Worm (Caenorhabditis elegans) whole organism, L3 larva: Measurements from ENCODE around the gene Y53F4B.9.

Experiments
- aly-2 ChIP-seq: fragments of 150-350 bp; optimal IDR thresholded peaks from 2 replicates; lab custom pipeline; 2014; ENCODE audit warnings: missing biosample characterization, missing genetic modification characterization
- ceh-82 ChIP-seq: fragments of 150-350 bp; optimal IDR thresholded peaks from 2 replicates; lab custom pipeline; 2014; ENCODE audit warnings: missing biosample characterization, missing genetic modification characterization
- elt-1 ChIP-seq: fragments of 150-350 bp; optimal IDR thresholded peaks from 2 replicates; lab custom pipeline; 2014; ENCODE audit warnings: missing biosample characterization, missing genetic modification characterization
- lin-39 ChIP-seq: fragments of 150-350 bp; optimal IDR thresholded peaks from 2 replicates; lab custom pipeline; 2018; ENCODE audit warnings: missing biosample characterization, missing genetic modification reagents, missing genetic modification characterization
- lsy-12 ChIP-seq: sonication (generic microtip); optimal IDR thresholded peaks from 2 replicates; lab custom pipeline; 2016; ENCODE audit warnings: mild to moderate bottlenecking, missing genetic modification characterization, missing compliant biosample characterization
- nhr-11 ChIP-seq: fragments of 150-350 bp; optimal IDR thresholded peaks from 2 replicates; lab custom pipeline; 2014; ENCODE audit warnings: missing biosample characterization, missing genetic modification characterization
- nhr-43 ChIP-seq: sonication (generic microtip); optimal IDR thresholded peaks from 2 replicates; lab custom pipeline; 2016; ENCODE audit warnings: mild to moderate bottlenecking, missing genetic modification characterization, missing compliant biosample characterization; ENCODE audit not compliant: poor library complexity, severe bottlenecking
- pha-4 ChIP-seq: fragments of 150-350 bp; optimal IDR thresholded peaks from 2 replicates; lab custom pipeline; 2014; ENCODE audit warnings: missing biosample characterization, missing genetic modification reagents, missing genetic modification characterization
- pqm-1 ChIP-seq: fragments of 150-350 bp; optimal IDR thresholded peaks from 2 replicates; lab custom pipeline; 2017; ENCODE audit warnings: missing biosample characterization, missing genetic modification characterization, inconsistent platforms
- unc-62 ChIP-seq: fragments of 150-350 bp; sonication (generic microtip); optimal IDR thresholded peaks from 4 replicates; lab custom pipeline; 2014; ENCODE audit warnings: missing biosample characterization, missing genetic modification reagents, missing genetic modification characterization
- ztf-4 ChIP-seq: fragments of 150-350 bp; optimal IDR thresholded peaks from 2 replicates; lab custom pipeline; 2014; ENCODE audit warnings: missing biosample characterization, missing genetic modification characterization

DNA sequence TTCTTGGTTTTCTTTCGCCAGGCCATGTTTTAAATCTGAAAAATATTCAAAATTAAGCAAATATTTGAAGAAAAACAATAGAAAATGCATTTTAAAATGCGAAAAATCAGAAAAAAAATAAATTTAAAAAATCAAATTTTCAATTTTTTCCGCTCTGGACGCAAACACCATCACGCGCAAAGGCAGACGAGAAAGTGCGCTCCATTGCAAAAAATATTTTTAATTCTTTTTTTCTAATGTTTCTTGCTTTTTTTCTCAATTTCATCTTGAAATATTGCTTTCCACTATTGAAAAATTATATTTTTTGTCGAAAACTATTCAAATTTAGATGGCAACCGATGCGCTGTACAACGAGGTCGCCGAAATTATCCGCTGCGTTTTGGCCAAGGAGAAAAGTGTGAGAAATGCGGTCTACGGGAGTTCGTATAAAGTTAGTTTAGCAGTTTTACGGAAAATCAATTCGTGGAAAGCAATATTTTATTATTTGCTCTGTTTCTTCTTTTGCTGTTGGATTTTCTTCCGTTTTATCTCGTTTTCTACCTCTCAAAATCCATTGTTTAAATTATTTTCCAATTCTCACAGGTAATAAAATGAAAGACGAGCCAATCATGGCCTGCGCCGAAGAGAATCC is 40.8 kb downstream of the Y53F4B.9 start, which contains the start of the genes pole-4, nsun-5 and metl-2:
- TF ChIP-seq aly-2 (tag; lab: Kevin White, UChicago) (no peak), lin-39 (tag; lab: Kevin White, UChicago) (no peak), unc-62 (GFP tag; lab: Kevin White, UChicago) (no peak), ztf-4 (tag; lab: Kevin White, UChicago) (no peak), lsy-12 (no peak), pqm-1 (no peak), ceh-82 (tag; lab: Kevin White, UChicago) (no peak), nhr-11 (tag; lab: Kevin White, UChicago) (no peak), nhr-43 (tag; lab: Kevin White, UChicago) (no peak), elt-1 (no peak), pha-4 (tag; lab: Kevin White, UChicago) (peak; percentile 81)
